Fruit fly (Drosophila melanogaster) whole organism: ENCODE measurements around the gene CG42564.

ENCODE experiments used
- CG8478 ChIP-seq: fragments of >200 bp; optimal IDR thresholded peaks from 2 replicates; lab custom pipeline; 2018; ENCODE audit warnings: inconsistent platforms
- Dll ChIP-seq: fragments of >200 bp; optimal IDR thresholded peaks from 2 replicates; lab custom pipeline; 2017
- EcR ChIP-seq, 2 experiments: fragments of >200 bp; optimal IDR thresholded peaks; 2 replicates each; lab custom pipeline; 2017; ENCODE audit warnings: missing biosample characterization in 2 of 2, missing genetic modification characterization in 2 of 2, missing genetic modification reagents in 2 of 2
- pan ChIP-seq: fragments of >200 bp; optimal IDR thresholded peaks from 2 replicates; lab custom pipeline; 2017
- psq ChIP-seq: fragments of >200 bp; optimal IDR thresholded peaks from 2 replicates; lab custom pipeline; 2017
- usp ChIP-seq: fragments of >200 bp; optimal IDR thresholded peaks from 2 replicates; lab custom pipeline; 2017; ENCODE audit warnings: missing biosample characterization, missing genetic modification characterization, mixed read lengths

The CG42564 gene

dm6 chr3R:6351181-6351580 is 23.1 kb upstream of the CG42564 start:
- no peak for TF ChIP-seq psq (lab: Kevin White, UChicago)
- TF ChIP-seq Dll (lab: Kevin White, UChicago) = peak; percentile 23

dm6 chr3R:6351696-6352378 is 22.4 kb upstream of the CG42564 start:
- no peak for TF ChIP-seq CG8478
- no peak for TF ChIP-seq Dll (lab: Kevin White, UChicago)
- TF ChIP-seq usp (GFP tag; lab: Kevin White, UChicago) = no peak
- TF ChIP-seq EcR (GFP tag; optimal IDR thresholded peaks at IDR 0.05; lab: Kevin White, UChicago) = no peak
- TF ChIP-seq pan (lab: Kevin White, UChicago) = no peak
- no peak for TF ChIP-seq psq (lab: Kevin White, UChicago)

dm6 chr3R:6352436-6352835 is 21.8 kb upstream of the CG42564 start:
- TF ChIP-seq psq (lab: Kevin White, UChicago) = no peak
- peak; percentile 31 for TF ChIP-seq pan (lab: Kevin White, UChicago)

- TF ChIP-seq psq (lab: Kevin White, UChicago) = no peak
- TF ChIP-seq pan (lab: Kevin White, UChicago) = no peak
- TF ChIP-seq Dll (lab: Kevin White, UChicago) = no peak
- TF ChIP-seq EcR (GFP tag; optimal IDR thresholded peaks at IDR 0.05; lab: Kevin White, UChicago) = no peak
- TF ChIP-seq usp (GFP tag; lab: Kevin White, UChicago) = no peak
- no peak for TF ChIP-seq CG8478
These were observed 21.2 kb upstream of the CG42564 start for dm6 chr3R:6352893-6353623.

- no peak for TF ChIP-seq pan (lab: Kevin White, UChicago)
- TF ChIP-seq Dll (lab: Kevin White, UChicago) = no peak
- TF ChIP-seq usp (GFP tag; lab: Kevin White, UChicago) = no peak
- no peak for TF ChIP-seq EcR (GFP tag; optimal IDR thresholded peaks at IDR 0.05; lab: Kevin White, UChicago)
- no peak for TF ChIP-seq CG8478
- TF ChIP-seq psq (lab: Kevin White, UChicago) = no peak
These were observed 20.5 kb upstream of the CG42564 start for dm6 chr3R:6353624-6354352.

- TF ChIP-seq psq (lab: Kevin White, UChicago) (no peak), CG8478 (no peak), usp (GFP tag; lab: Kevin White, UChicago) (no peak), Dll (lab: Kevin White, UChicago) (no peak), pan (lab: Kevin White, UChicago) (no peak), EcR (GFP tag; optimal IDR thresholded peaks at IDR 0.05; lab: Kevin White, UChicago) (no peak)
These were observed 19.9 kb upstream of the CG42564 start for dm6 chr3R:6354408-6354807.

dm6 chr3R:6368100-6368499 is 6.2 kb upstream of the CG42564 start, which contains the start of gene CG42724:
CG42724 (minus strand) TSS chr3R:6368288.
- no peak for TF ChIP-seq CG8478
- no peak for TF ChIP-seq Dll (lab: Kevin White, UChicago)
- no peak for TF ChIP-seq pan (lab: Kevin White, UChicago)
- no peak for TF ChIP-seq EcR (GFP tag; optimal IDR thresholded peaks at IDR 0.05; lab: Kevin White, UChicago)
- no peak for TF ChIP-seq usp (GFP tag; lab: Kevin White, UChicago)
- TF ChIP-seq psq (lab: Kevin White, UChicago) = no peak

- TF ChIP-seq EcR (GFP tag; optimal IDR thresholded peaks at IDR 0.05; lab: Kevin White, UChicago) = no peak
- TF ChIP-seq usp (GFP tag; lab: Kevin White, UChicago) = no peak
- TF ChIP-seq psq (lab: Kevin White, UChicago) = no peak
- TF ChIP-seq pan (lab: Kevin White, UChicago) = no peak
- TF ChIP-seq CG8478 = no peak
- TF ChIP-seq Dll (lab: Kevin White, UChicago) = no peak
These were observed 5.6 kb upstream of the CG42564 start, which contains the start of gene CG10286 for dm6 chr3R:6368550-6369238. CG10286 (plus strand) TSS chr3R:6368965.

- TF ChIP-seq CG8478 (no peak), pan (lab: Kevin White, UChicago) (no peak), psq (lab: Kevin White, UChicago) (no peak), EcR (GFP tag; optimal IDR thresholded peaks at IDR 0.05; lab: Kevin White, UChicago) (no peak), Dll (lab: Kevin White, UChicago) (no peak), usp (GFP tag; lab: Kevin White, UChicago) (no peak)
These were observed 566 bp upstream of the CG42564 start for dm6 chr3R:6373512-6374306.

dm6 chr3R:6375944-6376343 is 1.7 kb downstream of the CG42564 start, which contains the start of gene CRAT:
CRAT (minus strand) TSS chr3R:6376044.
- TF ChIP-seq pan (lab: Kevin White, UChicago) = no peak
- no peak for TF ChIP-seq CG8478
- TF ChIP-seq usp (GFP tag; lab: Kevin White, UChicago) = no peak
- no peak for TF ChIP-seq Dll (lab: Kevin White, UChicago)
- TF ChIP-seq EcR (GFP tag; optimal IDR thresholded peaks at IDR 0.05; lab: Kevin White, UChicago) = no peak
- no peak for TF ChIP-seq psq (lab: Kevin White, UChicago)
